Fruit fly (Drosophila melanogaster) whole organism, wandering third instar larva: ENCODE measurements around the gene CG11837.

ENCODE experiments used
- CG9705 ChIP-seq: fragments of 200-800 bp; sonication (Bioruptor generic); optimal IDR thresholded peaks from 2 replicates; lab custom pipeline; 2018; ENCODE audit warnings: missing biosample characterization, mild to moderate bottlenecking, missing genetic modification characterization
- GATAd ChIP-seq: sonication (Bioruptor generic); optimal IDR thresholded peaks from 2 replicates; lab custom pipeline; 2016; ENCODE audit warnings: missing biosample characterization, missing genetic modification characterization
- Hr78 ChIP-seq: fragments of >200 bp; optimal IDR thresholded peaks from 2 replicates; lab custom pipeline; 2017; ENCODE audit warnings: missing biosample characterization, missing genetic modification characterization
- Jra ChIP-seq: sonication (Bioruptor generic); optimal IDR thresholded peaks from 2 replicates; lab custom pipeline; 2016; ENCODE audit warnings: missing biosample characterization, missing genetic modification characterization
- Vsx2 ChIP-seq: fragments of 200-300, 225-300 bp; sonication (Bioruptor generic); optimal IDR thresholded peaks from 2 replicates; lab custom pipeline; 2018; ENCODE audit warnings: missing biosample characterization, missing genetic modification characterization; ENCODE audit not compliant: partially characterized antibody
- dmrt93B ChIP-seq: fragments of 200-800 bp; sonication (Bioruptor generic); optimal IDR thresholded peaks from 2 replicates; lab custom pipeline; 2018; ENCODE audit warnings: missing biosample characterization, mild to moderate bottlenecking, missing genetic modification characterization
- foxo ChIP-seq, 2 experiments: fragments of 200-800 bp; sonication (Bioruptor generic); optimal IDR thresholded peaks; 2 replicates in 1 of 2; 3 replicates in 1 of 2; lab custom pipeline; 2016 to 2017; ENCODE audit warnings: missing biosample characterization in 2 of 2, missing genetic modification characterization in 2 of 2
- lola ChIP-seq: fragments of >200 bp; optimal IDR thresholded peaks from 2 replicates; lab custom pipeline; 2017; ENCODE audit warnings: missing biosample characterization, missing genetic modification characterization
- pan ChIP-seq: fragments of >200 bp; optimal IDR thresholded peaks from 2 replicates; lab custom pipeline; 2017
- psq ChIP-seq: fragments of 200-800 bp; sonication (Bioruptor generic); optimal IDR thresholded peaks from 3 replicates; lab custom pipeline; 2017; ENCODE audit warnings: missing biosample characterization, mild to moderate bottlenecking, missing genetic modification characterization, moderate library complexity
- usp ChIP-seq: fragments of >200 bp; optimal IDR thresholded peaks from 2 replicates; lab custom pipeline; 2017; ENCODE audit warnings: missing biosample characterization, missing genetic modification characterization

DNA sequence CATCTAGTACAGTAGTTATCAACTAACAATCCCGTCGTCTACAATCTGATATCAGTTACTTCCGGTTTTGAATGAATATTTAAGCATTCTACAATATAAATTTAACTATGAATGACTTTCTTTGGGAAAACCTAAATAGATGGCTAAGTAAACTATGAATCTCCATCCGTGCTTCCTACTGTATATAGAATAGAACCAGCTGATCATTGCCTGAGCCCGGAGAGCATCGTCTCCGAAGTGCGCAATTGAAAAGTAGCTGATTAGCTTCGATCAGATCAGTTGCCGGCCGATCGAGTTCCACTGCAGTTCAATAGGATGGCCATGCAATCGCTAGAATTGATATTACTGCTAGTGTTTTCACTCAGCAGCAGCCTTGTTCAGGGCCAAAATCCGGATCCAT lies 1.5 kb downstream of the CG11837 start, which contains the start of gene CG11841:
- TF ChIP-seq Jra (GFP tag; lab: Kevin White, UChicago) (no peak), lola (GFP tag; lab: Kevin White, UChicago) (no peak), GATAd (no peak), Hr78 (GFP tag; lab: Kevin White, UChicago) (no peak), dmrt93B (no peak), foxo (GFP tag; optimal IDR thresholded peaks at IDR 0.05; lab: Kevin White, UChicago) (no peak), psq (GFP tag; lab: Kevin White, UChicago) (no peak), pan (no peak), usp (GFP tag; lab: Kevin White, UChicago) (no peak), CG9705 (GFP tag; lab: Kevin White, UChicago) (no peak), Vsx2 (no peak)
